Worm (Caenorhabditis elegans): Measurements from ENCODE around the gene fbxa-86.

ce11 chrIV:4889613-4890012 lies 48.2 kb downstream of the fbxa-86 start, which contains the start of gene sgnh-1:
- TF ChIP-seq nhr-27 (tag; optimal IDR thresholded peaks at IDR 0.05) = no peak
- no peak for TF ChIP-seq F10E7.11 (tag; optimal IDR thresholded peaks at IDR 0.05)
- TF ChIP-seq athp-1 (tag; optimal IDR thresholded peaks at IDR 0.05) = no peak
- TF ChIP-seq nhr-179 (tag; optimal IDR thresholded peaks at IDR 0.05) = no peak
- no peak for TF ChIP-seq ceh-91 (GFP tag; IDR thresholded peaks at IDR 0.05)
- TF ChIP-seq attf-5 (GFP tag; optimal IDR thresholded peaks at IDR 0.05) = no peak
- no peak for TF ChIP-seq ama-1 (optimal IDR thresholded peaks at IDR 0.05)
- no peak for TF ChIP-seq ama-1 (GFP tag; optimal IDR thresholded peaks at IDR 0.05)
- TF ChIP-seq lin-40 (tag; optimal IDR thresholded peaks at IDR 0.05) = no peak
- TF ChIP-seq unc-62 (GFP tag; optimal IDR thresholded peaks at IDR 0.05) = no peak
- no peak for TF ChIP-seq dpl-1 (GFP tag; optimal IDR thresholded peaks at IDR 0.05)
